Worm (Caenorhabditis elegans) whole organism, L1 larva: ENCODE results near the gene F29B9.5.

Source experiments
- C34B4.2 ChIP-seq: sonication (generic microtip); optimal IDR thresholded peaks from 2 replicates; lab custom pipeline; 2017; ENCODE audit warnings: mild to moderate bottlenecking, missing genetic modification characterization, missing compliant biosample characterization
- Y116A8C.19 ChIP-seq: sonication (generic microtip); optimal IDR thresholded peaks from 2 replicates; lab custom pipeline; 2016; ENCODE audit warnings: missing compliant biosample characterization, missing genetic modification characterization, borderline replicate concordance
- ama-1 ChIP-seq: fragments of 150-350 bp; optimal IDR thresholded peaks from 2 replicates; lab custom pipeline; 2014
- blmp-1 ChIP-seq: fragments of 150-350 bp; optimal IDR thresholded peaks from 2 replicates; lab custom pipeline; 2014; ENCODE audit warnings: missing biosample characterization, missing genetic modification characterization
- ceh-63 ChIP-seq: fragments of 200-800 bp; sonication (Bioruptor generic); optimal IDR thresholded peaks from 2 replicates; lab custom pipeline; 2018; ENCODE audit warnings: mild to moderate bottlenecking, missing genetic modification characterization, missing compliant biosample characterization
- ceh-8 ChIP-seq: fragments of 200-800 bp; sonication (Bioruptor generic); optimal IDR thresholded peaks from 2 replicates; lab custom pipeline; 2018; ENCODE audit warnings: mild to moderate bottlenecking, missing genetic modification characterization, moderate library complexity, missing compliant biosample characterization
- ces-1 ChIP-seq: fragments of 150-350 bp; optimal IDR thresholded peaks from 2 replicates; lab custom pipeline; 2014; ENCODE audit warnings: missing biosample characterization, missing genetic modification reagents, missing genetic modification characterization
- efl-1 ChIP-seq, 4 experiments: fragments of 150-350 bp; optimal IDR thresholded peaks in 3 of 4; peaks in 1 of 4; 1 replicate in 1 of 4; 2 replicates in 3 of 4; lab custom pipeline; 2014; ENCODE audit warnings: missing biosample characterization in 2 of 4, missing genetic modification characterization in 2 of 4, missing genetic modification reagents in 2 of 4
- elt-2 ChIP-seq: sonication (generic microtip); optimal IDR thresholded peaks from 2 replicates; lab custom pipeline; 2016; ENCODE audit warnings: missing genetic modification characterization, mild to moderate bottlenecking, inconsistent platforms, missing compliant biosample characterization, missing genetic modification reagents
- elt-3 ChIP-seq, 6 experiments: fragments of 150-350 bp in 1 of 6; sonication (generic microtip); optimal IDR thresholded peaks; 2 replicates each; lab custom pipeline; 2017 to 2018; ENCODE audit warnings: missing biosample characterization in 6 of 6, missing genetic modification characterization in 6 of 6, inconsistent platforms in 1 of 6
- ets-5 ChIP-seq: fragments of 200-800 bp; sonication (Bioruptor generic); IDR thresholded peaks from 2 replicates; pipeline ENCODE4 v1.3.6; 2022; ENCODE audit warnings: missing genetic modification characterization, missing compliant biosample characterization
- fkh-4 ChIP-seq: sonication (generic microtip); optimal IDR thresholded peaks from 2 replicates; lab custom pipeline; 2016; ENCODE audit warnings: missing compliant biosample characterization, missing genetic modification characterization, borderline replicate concordance
- fos-1 ChIP-seq: fragments of 150-350 bp; optimal IDR thresholded peaks from 2 replicates; lab custom pipeline; 2014; ENCODE audit warnings: missing biosample characterization, missing genetic modification characterization
- hlh-4 ChIP-seq: sonication (generic microtip); optimal IDR thresholded peaks from 2 replicates; lab custom pipeline; 2016; ENCODE audit warnings: mild to moderate bottlenecking, missing genetic modification characterization, missing compliant biosample characterization
- irx-1 ChIP-seq: sonication (generic microtip); optimal IDR thresholded peaks from 2 replicates; lab custom pipeline; 2016; ENCODE audit warnings: missing genetic modification characterization, missing compliant biosample characterization
- isw-1 ChIP-seq: fragments of 200-800 bp; sonication (Bioruptor generic); IDR thresholded peaks from 2 replicates; pipeline ENCODE4 v1.3.6; 2022; ENCODE audit warnings: missing genetic modification characterization, missing compliant biosample characterization
- jun-1 ChIP-seq: fragments of 150-350 bp; optimal IDR thresholded peaks from 2 replicates; lab custom pipeline; 2014; ENCODE audit warnings: missing biosample characterization, missing genetic modification reagents, missing genetic modification characterization
- lin-14 ChIP-seq: fragments of 200-800 bp; sonication (Bioruptor generic); optimal IDR thresholded peaks from 2 replicates; lab custom pipeline; 2018; ENCODE audit warnings: mild to moderate bottlenecking, missing genetic modification characterization, moderate library complexity, missing compliant biosample characterization
- lin-15B ChIP-seq: fragments of 150-350 bp; sonication (generic microtip); optimal IDR thresholded peaks from 3 replicates; lab custom pipeline; 2014; ENCODE audit warnings: missing biosample characterization, missing genetic modification characterization
- mab-9 ChIP-seq: fragments of 200-800 bp; sonication (Bioruptor generic); IDR thresholded peaks from 2 replicates; pipeline ENCODE4 v1.3.6; 2022; ENCODE audit warnings: missing genetic modification reagents, missing genetic modification characterization, missing compliant biosample characterization
- mef-2 ChIP-seq: fragments of 150-350 bp; optimal IDR thresholded peaks from 2 replicates; lab custom pipeline; 2014; ENCODE audit warnings: missing biosample characterization, missing genetic modification characterization
- nhr-11 ChIP-seq: fragments of 150-350 bp; optimal IDR thresholded peaks from 2 replicates; lab custom pipeline; 2014; ENCODE audit warnings: missing biosample characterization, missing genetic modification characterization
- nhr-12 ChIP-seq: sonication (generic microtip); optimal IDR thresholded peaks from 2 replicates; lab custom pipeline; 2017; ENCODE audit warnings: missing biosample characterization, missing genetic modification characterization
- nhr-20 ChIP-seq: sonication (generic microtip); optimal IDR thresholded peaks from 2 replicates; lab custom pipeline; 2016; ENCODE audit warnings: mild to moderate bottlenecking, missing genetic modification characterization, missing compliant biosample characterization
- nhr-71 ChIP-seq: sonication (generic microtip); optimal IDR thresholded peaks from 2 replicates; lab custom pipeline; 2016; ENCODE audit warnings: mild to moderate bottlenecking, missing genetic modification characterization, moderate library complexity, missing compliant biosample characterization
- nhr-76 ChIP-seq: sonication (generic microtip); optimal IDR thresholded peaks from 2 replicates; lab custom pipeline; 2017; ENCODE audit warnings: missing biosample characterization, missing genetic modification characterization
- pag-3 ChIP-seq: sonication (generic microtip); optimal IDR thresholded peaks from 2 replicates; lab custom pipeline; 2017; ENCODE audit warnings: missing genetic modification characterization, mild to moderate bottlenecking, missing compliant biosample characterization, antibody characterized with exemption, borderline replicate concordance; ENCODE audit not compliant: insufficient read depth
- rnt-1 ChIP-seq: sonication (generic microtip); optimal IDR thresholded peaks from 2 replicates; lab custom pipeline; 2016; ENCODE audit warnings: mild to moderate bottlenecking, missing genetic modification characterization, moderate library complexity, missing compliant biosample characterization
- skn-1 ChIP-seq: fragments of 150-350 bp; optimal IDR thresholded peaks from 2 replicates; lab custom pipeline; 2014; ENCODE audit warnings: missing biosample characterization, missing genetic modification characterization
- snpc-4 ChIP-seq: fragments of 150-350 bp; optimal IDR thresholded peaks from 2 replicates; lab custom pipeline; 2014; ENCODE audit warnings: missing biosample characterization, missing genetic modification characterization
- snu-23 ChIP-seq: sonication (generic microtip); optimal IDR thresholded peaks from 2 replicates; lab custom pipeline; 2016; ENCODE audit warnings: missing genetic modification characterization, missing compliant biosample characterization
- sox-4 ChIP-seq: sonication (generic microtip); optimal IDR thresholded peaks from 2 replicates; lab custom pipeline; 2016; ENCODE audit warnings: missing genetic modification characterization, missing compliant biosample characterization
- sup-37 ChIP-seq: fragments of 200-800 bp; sonication (Bioruptor generic); optimal IDR thresholded peaks from 2 replicates; lab custom pipeline; 2018; ENCODE audit warnings: mild to moderate bottlenecking, missing genetic modification characterization, missing compliant biosample characterization
- swsn-7 ChIP-seq: sonication (generic microtip); optimal IDR thresholded peaks from 2 replicates; lab custom pipeline; 2016; ENCODE audit warnings: missing genetic modification characterization, missing compliant biosample characterization
- tbx-2 ChIP-seq: sonication (generic microtip); optimal IDR thresholded peaks from 2 replicates; lab custom pipeline; 2016; ENCODE audit warnings: missing genetic modification characterization, missing compliant biosample characterization
- tlp-1 ChIP-seq: fragments of 150-350 bp; optimal IDR thresholded peaks from 2 replicates; lab custom pipeline; 2014; ENCODE audit warnings: missing biosample characterization, missing genetic modification characterization
- unc-30 ChIP-seq: sonication (generic microtip); optimal IDR thresholded peaks from 2 replicates; lab custom pipeline; 2017; ENCODE audit warnings: missing biosample characterization, missing genetic modification characterization
- unc-62 ChIP-seq: fragments of 150-350 bp; optimal IDR thresholded peaks from 2 replicates; lab custom pipeline; 2014; ENCODE audit warnings: missing biosample characterization, missing genetic modification reagents, missing genetic modification characterization
- unc-98 ChIP-seq: fragments of 200-800 bp; sonication (Bioruptor generic); IDR thresholded peaks from 2 replicates; pipeline ENCODE4 v1.3.6; 2022; ENCODE audit warnings: missing genetic modification characterization, missing compliant biosample characterization
- vab-15 ChIP-seq: sonication (generic microtip); optimal IDR thresholded peaks from 2 replicates; lab custom pipeline; 2017; ENCODE audit warnings: missing genotype, mild to moderate bottlenecking, missing genetic modification characterization, missing compliant biosample characterization
- xbp-1 ChIP-seq: sonication (generic microtip); optimal IDR thresholded peaks from 2 replicates; lab custom pipeline; 2016; ENCODE audit warnings: missing genetic modification characterization, missing compliant biosample characterization
- zag-1 ChIP-seq: fragments of 150-350 bp; optimal IDR thresholded peaks from 2 replicates; lab custom pipeline; 2014; ENCODE audit warnings: missing biosample characterization, missing genetic modification characterization
- zip-4 ChIP-seq: fragments of 200-800 bp; sonication (Bioruptor generic); optimal IDR thresholded peaks from 2 replicates; lab custom pipeline; 2018; ENCODE audit warnings: mild to moderate bottlenecking, missing genetic modification characterization, moderate library complexity, missing compliant biosample characterization
- ztf-11 ChIP-seq, 2 experiments: sonication (generic microtip); optimal IDR thresholded peaks; 2 replicates each; lab custom pipeline; 2016 to 2017; ENCODE audit warnings: missing genetic modification characterization in 2 of 2, missing biosample characterization in 1 of 2, missing compliant biosample characterization in 1 of 2
- ztf-4 ChIP-seq: fragments of 150-350 bp; optimal IDR thresholded peaks from 2 replicates; lab custom pipeline; 2014; ENCODE audit warnings: missing biosample characterization, missing genetic modification characterization

F29B9.5 gene

ce11 chrIV:4657874-4658273 lies 5.7 kb downstream of the F29B9.5 start, which contains the start of gene col-111:
Gene col-111, minus strand, starts transcription at chrIV:4657974.
- TF ChIP-seq snpc-4 (no peak), ceh-63 (GFP tag; lab: Kevin White, UChicago) (no peak), lin-15B (no peak), efl-1 (optimal IDR thresholded peaks at IDR 0.05; lab: Kevin White, UChicago) (no peak), efl-1 (GFP tag; optimal IDR thresholded peaks at IDR 0.05 in 1 of 2; lab: Kevin White, UChicago) (peak in 1 of 2 experiments; percentile 55), C34B4.2 (tag; lab: Kevin White, UChicago) (no peak), rnt-1 (tag; lab: Kevin White, UChicago) (no peak), unc-98 (GFP tag; lab: Robert Waterston, UW) (no peak), sox-4 (no peak)
- TF ChIP-seq, all 84 proteins: peak for 1

- no peak for TF ChIP-seq sup-37
- no peak for TF ChIP-seq swsn-7 (tag; lab: Kevin White, UChicago)
- TF ChIP-seq skn-1 (tag; lab: Kevin White, UChicago) = no peak
- TF ChIP-seq ama-1 (lab: Kevin White, UChicago) = peak; percentile 13
- TF ChIP-seq nhr-71 (tag; lab: Kevin White, UChicago) = peak; percentile 25
- TF ChIP-seq mef-2 (tag; lab: Kevin White, UChicago) = no peak
- TF ChIP-seq Y116A8C.19 (tag; lab: Kevin White, UChicago) = no peak
- TF ChIP-seq, all 84 proteins: peak for 2
Observed at ce11 chrIV:4659277-4659676, 7.1 kb downstream of the F29B9.5 start, which contains the start of gene mrps-21. Gene mrps-21, minus strand, starts transcription at chrIV:4659517.

ce11 chrIV:4660151-4661041 lies 8.2 kb downstream of the F29B9.5 start, which contains the start of the genes F29B9.11 and jmjd-1.2:
Gene F29B9.11, minus strand, starts transcription at chrIV:4660201.
Gene jmjd-1.2, plus strand, starts transcription at chrIV:4660991.
- TF ChIP-seq tlp-1 (tag; lab: Kevin White, UChicago) (no peak), snpc-4 (peak; percentile 33), elt-2 (tag; lab: Kevin White, UChicago) (peak; percentile 82), unc-62 (GFP tag; lab: Kevin White, UChicago) (no peak), nhr-12 (tag; lab: Kevin White, UChicago) (no peak), sox-4 (peak; percentile 89), nhr-71 (tag; lab: Kevin White, UChicago) (peak; percentile 98), xbp-1 (tag; lab: Kevin White, UChicago) (peak; percentile 95), unc-30 (tag; lab: Kevin White, UChicago) (no peak), nhr-20 (peak; percentile 95), fkh-4 (tag; lab: Kevin White, UChicago) (peak; percentile 81), mab-9 (peak; percentile 78), tbx-2 (peak; percentile 98), elt-3 (tag; optimal IDR thresholded peaks at IDR 0.05; lab: Kevin White, UChicago) (peak in 2 of 6 experiments; percentile 31 to 51), ets-5 (GFP tag; lab: Robert Waterston, UW) (no peak), vab-15 (tag; lab: Kevin White, UChicago) (peak; percentile 95), zag-1 (tag; lab: Kevin White, UChicago) (peak; percentile 49), jun-1 (tag; lab: Kevin White, UChicago) (peak; percentile 83), sup-37 (peak; percentile 68), ceh-8 (GFP tag; lab: Kevin White, UChicago) (peak; percentile 42), swsn-7 (tag; lab: Kevin White, UChicago) (peak; percentile 94), fos-1 (tag; lab: Kevin White, UChicago) (peak; percentile 79), pag-3 (tag; lab: Kevin White, UChicago) (no peak), isw-1 (GFP tag; lab: Robert Waterston, UW) (peak; percentile 93), snu-23 (GFP tag; lab: Kevin White, UChicago) (peak; percentile 97), blmp-1 (tag; lab: Kevin White, UChicago) (peak; percentile 60), ztf-11 (tag; optimal IDR thresholded peaks at IDR 0.05; lab: Kevin White, UChicago) (peak in 1 of 2 experiments; percentile 91), irx-1 (tag; lab: Kevin White, UChicago) (peak; percentile 82), lin-14 (GFP tag; lab: Kevin White, UChicago) (peak; percentile 95), ces-1 (GFP tag; lab: Kevin White, UChicago) (no peak), ztf-4 (tag; lab: Kevin White, UChicago) (peak; percentile 79), efl-1 (optimal IDR thresholded peaks at IDR 0.05; lab: Kevin White, UChicago) (peak; percentile 87 to 91), efl-1 (GFP tag; optimal IDR thresholded peaks at IDR 0.05 in 1 of 2; lab: Kevin White, UChicago) (peak; percentile 68 to 97), mef-2 (tag; lab: Kevin White, UChicago) (no peak), hlh-4 (tag; lab: Kevin White, UChicago) (no peak), zip-4 (GFP tag; lab: Kevin White, UChicago) (peak; percentile 53), nhr-76 (tag; lab: Kevin White, UChicago) (no peak), nhr-11 (tag; lab: Kevin White, UChicago) (peak; percentile 80)
